Worm (Caenorhabditis elegans) whole organism, L4/young adult: Measurements from ENCODE around the gene exos-7.

Source experiments
- W03F9.2 ChIP-seq: fragments of 150-350 bp; optimal IDR thresholded peaks from 2 replicates; lab custom pipeline; 2014; ENCODE audit warnings: missing biosample characterization, missing genetic modification characterization
- dao-5 ChIP-seq: sonication (generic microtip); optimal IDR thresholded peaks from 2 replicates; lab custom pipeline; 2016; ENCODE audit warnings: missing genotype, missing genetic modification characterization, moderate library complexity, missing compliant biosample characterization
- him-1 ChIP-seq: sonication (generic microtip); optimal IDR thresholded peaks from 2 replicates; lab custom pipeline; 2016; ENCODE audit warnings: missing genotype, missing genetic modification reagents, missing genetic modification characterization, missing compliant biosample characterization

DNA sequence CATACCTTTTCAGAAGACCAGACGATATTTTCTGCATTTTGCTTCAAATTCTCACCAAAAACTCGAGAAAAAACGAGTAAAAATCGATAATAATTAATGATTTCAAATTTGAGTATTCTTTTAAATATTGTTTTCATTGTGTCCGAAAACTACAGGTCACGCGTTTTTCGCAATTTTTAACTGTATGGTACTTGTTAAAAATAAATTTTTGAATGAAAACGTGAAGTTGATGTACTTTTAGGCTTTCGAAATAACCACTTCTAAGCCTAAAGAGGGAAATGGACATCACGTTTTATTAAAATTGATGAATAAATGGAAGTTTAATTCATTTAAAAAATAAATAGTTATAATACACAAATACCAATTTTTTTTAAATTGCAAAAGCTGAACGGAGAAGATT, 35.8 kb upstream of the exos-7 start, which contains the start of gene Y44A6D.5:
- no peak for TF ChIP-seq him-1 (tag; lab: Kevin White, UChicago)
- TF ChIP-seq W03F9.2 (tag; lab: Kevin White, UChicago): no peak
- TF ChIP-seq dao-5: no peak
